In the genomic region with DNA sequence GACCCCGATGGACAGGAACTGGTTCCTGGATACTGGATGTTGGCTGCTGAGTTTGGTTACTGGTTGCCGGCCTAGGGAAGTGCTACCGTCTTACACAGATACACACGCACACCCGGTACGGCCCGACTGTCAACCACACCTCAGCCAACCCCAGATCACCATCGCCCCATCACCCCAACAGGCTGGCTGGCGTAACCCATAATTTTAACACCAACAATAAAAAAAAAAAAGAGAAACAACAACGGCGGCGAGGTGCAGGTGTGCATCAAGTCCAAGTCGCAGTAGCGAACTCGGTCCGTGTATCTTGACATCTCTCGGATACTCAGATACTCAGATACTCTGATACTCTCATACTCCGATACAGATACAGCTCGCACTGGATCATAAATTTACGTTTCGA, we compare ENCODE assay signal across 5 fruit fly cellular contexts.
TF ChIP-seq lines count a peak whose summit lies in the region.

No protein-coding gene starts in this region.

- no peak for TF ChIP-seq CTCF in whole organism, embryonic (GFP tag; optimal IDR thresholded peaks at IDR 0.05; lab: Kevin White, UChicago)

TF ChIP-seq in whole organism, 6 proteins besides CTCF, POLR2A, EP300 and RAD21:
- TF ChIP-seq Dll (optimal IDR thresholded peaks at IDR 0.05; lab: Kevin White, UChicago), result peak; percentile 37
- TF ChIP-seq psq (optimal IDR thresholded peaks at IDR 0.05; lab: Kevin White, UChicago), result no peak

TF ChIP-seq in whole organism, embryonic, 481 proteins besides CTCF, POLR2A, EP300 and RAD21 (continues in another document):
- 0 out of 4 replicates have a peak, but pooled peaks have one; percentile 40 for TF ChIP-seq chinmo (GFP tag; IDR thresholded peaks at IDR 0.05; lab: Robert Waterston, UW; ENCODE audit: partially characterized antibody)
- no peak for TF ChIP-seq chif (GFP tag; optimal IDR thresholded peaks at IDR 0.05; lab: Kevin White, UChicago)
- no peak for TF ChIP-seq hb (GFP tag; IDR thresholded peaks at IDR 0.05; lab: Robert Waterston, UW; ENCODE audit: partially characterized antibody)
- TF ChIP-seq repo (GFP tag; optimal IDR thresholded peaks at IDR 0.05; lab: Kevin White, UChicago), result no peak
- no peak for TF ChIP-seq nerfin-2 (GFP tag; IDR thresholded peaks at IDR 0.05; lab: Robert Waterston, UW; ENCODE audit: partially characterized antibody)
- no peak for TF ChIP-seq CG15601 (tag; optimal IDR thresholded peaks at IDR 0.05; lab: Kevin White, UChicago)
- no peak for TF ChIP-seq CG17568 (GFP tag; optimal IDR thresholded peaks at IDR 0.05; lab: Kevin White, UChicago)
- peak; percentile 4 for TF ChIP-seq abd-A (tag; optimal IDR thresholded peaks at IDR 0.05; lab: Kevin White, UChicago)
- no peak for TF ChIP-seq Taf1 (GFP tag; IDR thresholded peaks at IDR 0.05; lab: Robert Waterston, UW)
- TF ChIP-seq kni (GFP tag; optimal IDR thresholded peaks at IDR 0.05; lab: Kevin White, UChicago), result peak; percentile 52
- peak; percentile 32 for TF ChIP-seq CG15269 (tag; optimal IDR thresholded peaks at IDR 0.05; lab: Kevin White, UChicago)
- no peak for TF ChIP-seq insv (GFP tag; optimal IDR thresholded peaks at IDR 0.05; lab: Kevin White, UChicago)
- peak; percentile 22 for TF ChIP-seq sens (GFP tag; lab: Kevin White, UChicago)
- peak; percentile 46 for TF ChIP-seq nom (GFP tag; optimal IDR thresholded peaks at IDR 0.05; lab: Kevin White, UChicago)
- TF ChIP-seq grn (GFP tag; optimal IDR thresholded peaks at IDR 0.05; lab: Kevin White, UChicago), result peak; percentile 72
- no peak for TF ChIP-seq CG2199 (GFP tag; IDR thresholded peaks at IDR 0.05; lab: Robert Waterston, UW)
- no peak for TF ChIP-seq Kr (GFP tag; optimal IDR thresholded peaks at IDR 0.05; lab: Kevin White, UChicago)
- no peak for TF ChIP-seq aop (GFP tag; IDR thresholded peaks at IDR 0.05; lab: Robert Waterston, UW)
- TF ChIP-seq C15 (GFP tag; IDR thresholded peaks at IDR 0.05; lab: Robert Waterston, UW), result no peak
- TF ChIP-seq Drgx (GFP tag; IDR thresholded peaks at IDR 0.05; lab: Robert Waterston, UW), result 0 out of 2 replicates have a peak, but pooled peaks have one; percentile 12
- TF ChIP-seq CG10431 (GFP tag; optimal IDR thresholded peaks at IDR 0.05; lab: Kevin White, UChicago), result no peak

TF ChIP-seq in whole organism, prepupa, 60 proteins besides CTCF, POLR2A, EP300 and RAD21:
- TF ChIP-seq Lpt (GFP tag; optimal IDR thresholded peaks at IDR 0.05; lab: Kevin White, UChicago) (peak; percentile 14), CG3919 (GFP tag; optimal IDR thresholded peaks at IDR 0.05; lab: Kevin White, UChicago) (peak; percentile 30), CG6163 (GFP tag; IDR thresholded peaks at IDR 0.05; lab: Robert Waterston, UW) (0 out of 3 replicates have a peak, but pooled peaks have one; percentile 29), CG1621 (tag; optimal IDR thresholded peaks at IDR 0.05; lab: Kevin White, UChicago) (peak; percentile 47), fd85E (GFP tag; optimal IDR thresholded peaks at IDR 0.05; lab: Kevin White, UChicago) (no peak), svp (GFP tag; lab: Kevin White, UChicago) (peak; percentile 39), CG6854 (GFP tag; optimal IDR thresholded peaks at IDR 0.05; lab: Kevin White, UChicago) (peak; percentile 46), dsx (GFP tag; optimal IDR thresholded peaks at IDR 0.05; lab: Kevin White, UChicago; ENCODE audit: poor library complexity, severe bottlenecking) (peak; percentile 37), CG9139 (GFP tag; optimal IDR thresholded peaks at IDR 0.05; lab: Kevin White, UChicago) (peak; percentile 27), Smox (GFP tag; optimal IDR thresholded peaks at IDR 0.05; lab: Kevin White, UChicago) (no peak), vri (GFP tag; optimal IDR thresholded peaks at IDR 0.05; lab: Kevin White, UChicago) (peak; percentile 7), CG8319 (GFP tag; optimal IDR thresholded peaks at IDR 0.05; lab: Kevin White, UChicago) (no peak), CG10669 (GFP tag; optimal IDR thresholded peaks at IDR 0.05; lab: Kevin White, UChicago) (no peak), Eip78C (GFP tag; lab: Kevin White, UChicago) (peak; percentile 75), CG6808 (GFP tag; optimal IDR thresholded peaks at IDR 0.05; lab: Kevin White, UChicago) (peak; percentile 19), fkh (GFP tag; optimal IDR thresholded peaks at IDR 0.05; lab: Kevin White, UChicago) (no peak), ss (GFP tag; optimal IDR thresholded peaks at IDR 0.05; lab: Kevin White, UChicago) (peak; percentile 41 to 64), pdm3 (GFP tag; optimal IDR thresholded peaks at IDR 0.05; lab: Kevin White, UChicago) (no peak)

TF ChIP-seq in whole organism, pupa, 21 proteins besides CTCF, POLR2A, EP300 and RAD21:
- TF ChIP-seq CG13204 (GFP tag; optimal IDR thresholded peaks at IDR 0.05; lab: Kevin White, UChicago) (peak; percentile 6), CG4496 (GFP tag; IDR thresholded peaks at IDR 0.05; lab: Robert Waterston, UW) (peak; percentile 57; the same call in 1 of the 3 replicates), Pif1A (GFP tag; optimal IDR thresholded peaks at IDR 0.05; lab: Kevin White, UChicago) (no peak), CG8159 (tag; optimal IDR thresholded peaks at IDR 0.05; lab: Kevin White, UChicago) (peak; percentile 17), EcR (GFP tag; optimal IDR thresholded peaks at IDR 0.05; lab: Kevin White, UChicago) (peak; percentile 69), gl (tag; optimal IDR thresholded peaks at IDR 0.05; lab: Kevin White, UChicago) (peak; percentile 33), CG15710 (tag; optimal IDR thresholded peaks at IDR 0.05; lab: Kevin White, UChicago) (no peak)

TF ChIP-seq in whole organism, wandering third instar larva, 38 proteins besides CTCF, POLR2A, EP300 and RAD21:
- peak; percentile 1 for TF ChIP-seq br (GFP tag; optimal IDR thresholded peaks at IDR 0.05; lab: Kevin White, UChicago)
- peak in 1 of 2 experiments; percentile 13 for TF ChIP-seq dl (GFP tag; optimal IDR thresholded peaks at IDR 0.05; lab: Kevin White, UChicago; ENCODE audit: insufficient read depth in 1 of 2, partially characterized antibody in 2 of 2)
- no peak for TF ChIP-seq rgr (GFP tag; optimal IDR thresholded peaks at IDR 0.05; lab: Kevin White, UChicago)
- no peak for TF ChIP-seq woc (GFP tag; optimal IDR thresholded peaks at IDR 0.05; lab: Kevin White, UChicago)
- TF ChIP-seq fru (GFP tag; optimal IDR thresholded peaks at IDR 0.05; lab: Kevin White, UChicago), result peak; percentile 23
- TF ChIP-seq h (GFP tag; optimal IDR thresholded peaks at IDR 0.05; lab: Kevin White, UChicago), result peak; percentile 13
- TF ChIP-seq jim (GFP tag; optimal IDR thresholded peaks at IDR 0.05; lab: Kevin White, UChicago), result peak; percentile 62
- no peak for TF ChIP-seq brk (GFP tag; optimal IDR thresholded peaks at IDR 0.05; lab: Kevin White, UChicago)
- peak; percentile 44 for TF ChIP-seq psq (GFP tag; optimal IDR thresholded peaks at IDR 0.05; lab: Kevin White, UChicago)
- TF ChIP-seq Vsx2 (GFP tag; optimal IDR thresholded peaks at IDR 0.05; lab: Kevin White, UChicago; ENCODE audit: partially characterized antibody), result no peak
